Worm (Caenorhabditis elegans): Measurements from ENCODE around the gene nhr-213.

The nhr-213 gene

ce11 chrV:15880033-15880432, 16.5 kb downstream of the nhr-213 start:
- TF ChIP-seq aly-1 (tag; optimal IDR thresholded peaks at IDR 0.05) (no peak), ets-7 (tag; optimal IDR thresholded peaks at IDR 0.05) (no peak), sea-1 (GFP tag; conservative IDR thresholded peaks at IDR 0.05) (no peak), B0310.2 (tag; optimal IDR thresholded peaks at IDR 0.05) (no peak), flt-1 (GFP tag; IDR thresholded peaks at IDR 0.05) (no peak), ama-1 (optimal IDR thresholded peaks at IDR 0.05) (no peak), hnd-1 (tag; optimal IDR thresholded peaks at IDR 0.05) (no peak), scrt-1 (GFP tag; IDR thresholded peaks at IDR 0.05) (no peak), tbx-37 (GFP tag; conservative IDR thresholded peaks at IDR 0.05) (no peak), tra-4 (tag; optimal IDR thresholded peaks at IDR 0.05) (no peak), hmg-4 (GFP tag; optimal IDR thresholded peaks at IDR 0.05) (no peak), ceh-36 (tag; optimal IDR thresholded peaks at IDR 0.05) (no peak), tbx-11 (GFP tag; IDR thresholded peaks at IDR 0.05) (no peak)

- no peak for TF ChIP-seq tbx-11 (GFP tag; IDR thresholded peaks at IDR 0.05)
- TF ChIP-seq aly-1 (tag; optimal IDR thresholded peaks at IDR 0.05): no peak
- TF ChIP-seq pes-1 (GFP tag; IDR thresholded peaks at IDR 0.05): no peak
- no peak for TF ChIP-seq hmbx-1 (tag; optimal IDR thresholded peaks at IDR 0.05)
- TF ChIP-seq tra-4 (tag; optimal IDR thresholded peaks at IDR 0.05): no peak
- no peak for TF ChIP-seq ama-1 (optimal IDR thresholded peaks at IDR 0.05)
- no peak for TF ChIP-seq ceh-36 (tag; optimal IDR thresholded peaks at IDR 0.05)
- TF ChIP-seq scrt-1 (GFP tag; IDR thresholded peaks at IDR 0.05): no peak
- no peak for TF ChIP-seq sea-1 (GFP tag; conservative IDR thresholded peaks at IDR 0.05)
- TF ChIP-seq hmg-4 (GFP tag; optimal IDR thresholded peaks at IDR 0.05): no peak
Measured at ce11 chrV:15879508-15879907, 17.1 kb downstream of the nhr-213 start, which contains the start of gene nhr-84. TSS of gene nhr-84 (minus strand) at chrV:15879608.

- TF ChIP-seq aly-1 (tag; optimal IDR thresholded peaks at IDR 0.05) (no peak), F13C5.2 (tag; optimal IDR thresholded peaks at IDR 0.05) (no peak), B0310.2 (tag; optimal IDR thresholded peaks at IDR 0.05) (no peak), hnd-1 (tag; optimal IDR thresholded peaks at IDR 0.05) (no peak), ceh-13 (GFP tag; optimal IDR thresholded peaks at IDR 0.05) (no peak), sea-1 (GFP tag; conservative IDR thresholded peaks at IDR 0.05) (no peak), scrt-1 (GFP tag; IDR thresholded peaks at IDR 0.05) (no peak), tbx-37 (GFP tag; conservative IDR thresholded peaks at IDR 0.05) (no peak), ets-7 (tag; optimal IDR thresholded peaks at IDR 0.05) (no peak), hmg-4 (GFP tag; optimal IDR thresholded peaks at IDR 0.05) (no peak), tra-4 (tag; optimal IDR thresholded peaks at IDR 0.05) (no peak), ceh-36 (tag; optimal IDR thresholded peaks at IDR 0.05) (no peak), hmbx-1 (tag; optimal IDR thresholded peaks at IDR 0.05) (no peak)
Measured at ce11 chrV:15876308-15876707, 20.3 kb downstream of the nhr-213 start, which contains the start of gene nhr-102. TSS of gene nhr-102 (minus strand) at chrV:15876408.

- TF ChIP-seq tbx-11 (GFP tag; IDR thresholded peaks at IDR 0.05) (peak; percentile 100), flt-1 (GFP tag; IDR thresholded peaks at IDR 0.05) (peak; percentile 100), tra-4 (tag; optimal IDR thresholded peaks at IDR 0.05) (peak; percentile 98), ama-1 (optimal IDR thresholded peaks at IDR 0.05) (no peak), tbx-37 (GFP tag; conservative IDR thresholded peaks at IDR 0.05) (peak; percentile 100), B0310.2 (tag; optimal IDR thresholded peaks at IDR 0.05) (peak; percentile 99), hnd-1 (tag; optimal IDR thresholded peaks at IDR 0.05) (peak; percentile 96), pes-1 (GFP tag; IDR thresholded peaks at IDR 0.05) (peak; percentile 99), scrt-1 (GFP tag; IDR thresholded peaks at IDR 0.05) (peak; percentile 100), ceh-36 (tag; optimal IDR thresholded peaks at IDR 0.05) (peak; percentile 98), ceh-13 (GFP tag; optimal IDR thresholded peaks at IDR 0.05) (peak; percentile 99), ets-7 (tag; optimal IDR thresholded peaks at IDR 0.05) (peak; percentile 97), aly-1 (tag; optimal IDR thresholded peaks at IDR 0.05) (peak; percentile 99), F13C5.2 (tag; optimal IDR thresholded peaks at IDR 0.05) (peak; percentile 100), sea-1 (GFP tag; conservative IDR thresholded peaks at IDR 0.05) (peak; percentile 99), hmg-4 (GFP tag; optimal IDR thresholded peaks at IDR 0.05) (peak; percentile 99), hmbx-1 (tag; optimal IDR thresholded peaks at IDR 0.05) (peak; percentile 94)
Measured at ce11 chrV:15873762-15874161, 22.8 kb downstream of the nhr-213 start.

ce11 chrV:15872273-15872672, 24.3 kb downstream of the nhr-213 start, which contains the start of gene str-56:
TSS of gene str-56 (plus strand) at chrV:15872573.
- TF ChIP-seq ets-7 (tag; optimal IDR thresholded peaks at IDR 0.05) (no peak), sea-1 (GFP tag; conservative IDR thresholded peaks at IDR 0.05) (no peak), flt-1 (GFP tag; IDR thresholded peaks at IDR 0.05) (no peak), scrt-1 (GFP tag; IDR thresholded peaks at IDR 0.05) (no peak), aly-1 (tag; optimal IDR thresholded peaks at IDR 0.05) (no peak), ceh-13 (GFP tag; optimal IDR thresholded peaks at IDR 0.05) (no peak)

- TF ChIP-seq hmg-4 (GFP tag; optimal IDR thresholded peaks at IDR 0.05) (no peak), ceh-36 (tag; optimal IDR thresholded peaks at IDR 0.05) (no peak), aly-1 (tag; optimal IDR thresholded peaks at IDR 0.05) (no peak), tra-4 (tag; optimal IDR thresholded peaks at IDR 0.05) (no peak), pes-1 (GFP tag; IDR thresholded peaks at IDR 0.05) (no peak), ama-1 (optimal IDR thresholded peaks at IDR 0.05) (no peak), F13C5.2 (tag; optimal IDR thresholded peaks at IDR 0.05) (no peak), hmbx-1 (tag; optimal IDR thresholded peaks at IDR 0.05) (no peak), B0310.2 (tag; optimal IDR thresholded peaks at IDR 0.05) (no peak), ceh-13 (GFP tag; optimal IDR thresholded peaks at IDR 0.05) (no peak), sea-1 (GFP tag; conservative IDR thresholded peaks at IDR 0.05) (no peak), scrt-1 (GFP tag; IDR thresholded peaks at IDR 0.05) (no peak)
Measured at ce11 chrV:15870356-15870755, 26.2 kb downstream of the nhr-213 start, which contains the start of gene str-57. TSS of gene str-57 (plus strand) at chrV:15870656.

DNA sequence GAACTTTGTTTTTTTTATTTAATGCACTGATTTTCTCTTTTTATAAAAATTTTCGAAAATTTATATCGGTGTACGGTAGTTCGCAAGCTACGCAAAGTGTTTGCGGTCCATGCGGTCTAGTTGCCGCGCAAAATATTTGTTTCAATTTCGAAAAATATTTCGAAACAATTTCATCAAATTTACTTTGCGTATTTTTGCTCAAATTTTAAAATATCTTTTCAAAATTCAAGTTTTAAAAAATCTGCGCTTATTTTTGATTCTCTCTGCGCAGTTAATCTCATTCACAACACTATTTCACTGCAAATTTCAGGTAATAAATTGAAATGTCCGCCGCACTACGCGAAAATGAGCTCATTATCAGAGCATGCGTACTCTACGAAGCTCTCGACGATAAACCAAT, 29.2 kb downstream of the nhr-213 start, which contains the start of gene fbxa-197:
fbxa-197 (plus strand) TSS at position 301 of the 400 bp plus-strand sequence.
- TF ChIP-seq F13C5.2 (tag; optimal IDR thresholded peaks at IDR 0.05) (no peak), hmg-4 (GFP tag; optimal IDR thresholded peaks at IDR 0.05) (no peak)

- TF ChIP-seq pes-1 (GFP tag; IDR thresholded peaks at IDR 0.05) (no peak), hnd-1 (tag; optimal IDR thresholded peaks at IDR 0.05) (no peak), flt-1 (GFP tag; IDR thresholded peaks at IDR 0.05) (no peak), ets-7 (tag; optimal IDR thresholded peaks at IDR 0.05) (no peak), sea-1 (GFP tag; conservative IDR thresholded peaks at IDR 0.05) (no peak), hmg-4 (GFP tag; optimal IDR thresholded peaks at IDR 0.05) (no peak), tbx-11 (GFP tag; IDR thresholded peaks at IDR 0.05) (no peak), hmbx-1 (tag; optimal IDR thresholded peaks at IDR 0.05) (no peak), F13C5.2 (tag; optimal IDR thresholded peaks at IDR 0.05) (no peak), B0310.2 (tag; optimal IDR thresholded peaks at IDR 0.05) (no peak), aly-1 (tag; optimal IDR thresholded peaks at IDR 0.05) (no peak), ceh-13 (GFP tag; optimal IDR thresholded peaks at IDR 0.05) (no peak), ceh-36 (tag; optimal IDR thresholded peaks at IDR 0.05) (no peak)
Measured at ce11 chrV:15865839-15866238, 30.7 kb downstream of the nhr-213 start, which contains the start of gene srh-293. TSS of gene srh-293 (plus strand) at chrV:15866139.
